Fruit fly (Drosophila melanogaster): ENCODE measurements around the gene CG11029.

Gene CG11029

dm6 chr2L:5724521-5725023, 21.4 kb upstream of the CG11029 start, which contains the start of gene CG11030 (continued):
- TF ChIP-seq CG10209 (GFP tag; optimal IDR thresholded peaks at IDR 0.05) (no peak), BEAF-32 (GFP tag; optimal IDR thresholded peaks at IDR 0.05) (peak; percentile 96), Sry-β (GFP tag; optimal IDR thresholded peaks at IDR 0.05) (no peak), Scr (GFP tag; IDR thresholded peaks at IDR 0.05; ENCODE audit: partially characterized antibody) (peak; percentile 99), CG3281 (GFP tag; optimal IDR thresholded peaks at IDR 0.05) (peak; percentile 3), unpg (GFP tag; optimal IDR thresholded peaks at IDR 0.05) (no peak), CG14965 (GFP tag; optimal IDR thresholded peaks at IDR 0.05; ENCODE audit: borderline replicate concordance) (no peak), slbo (GFP tag; IDR thresholded peaks at IDR 0.05) (peak; percentile 38; the same call in 1 of the 2 replicates), CG12942 (GFP tag; optimal IDR thresholded peaks at IDR 0.05) (no peak), Atf6 (GFP tag; IDR thresholded peaks at IDR 0.05) (0 out of 2 replicates have a peak, but pooled peaks have one; percentile 13), br (optimal IDR thresholded peaks at IDR 0.05) (no peak), vvl (GFP tag; IDR thresholded peaks at IDR 0.05) (peak; percentile 39; the same call in 1 of the 2 replicates), CG9817 (tag; optimal IDR thresholded peaks at IDR 0.05) (no peak), Ets65A (GFP tag) (no peak), CG15073 (GFP tag; optimal IDR thresholded peaks at IDR 0.05) (no peak), ac (GFP tag; optimal IDR thresholded peaks at IDR 0.05) (no peak), pzg (GFP tag; optimal IDR thresholded peaks at IDR 0.05) (peak; percentile 79), crc (GFP tag; optimal IDR thresholded peaks at IDR 0.05) (no peak), nmo (GFP tag; optimal IDR thresholded peaks at IDR 0.05) (peak; percentile 30), CG17385 (GFP tag; optimal IDR thresholded peaks at IDR 0.05) (no peak), ssp (GFP tag; IDR thresholded peaks at IDR 0.05) (no peak), nerfin-2 (GFP tag; IDR thresholded peaks at IDR 0.05; ENCODE audit: partially characterized antibody) (peak; percentile 98), tna (GFP tag; IDR thresholded peaks at IDR 0.05; ENCODE audit: partially characterized antibody) (peak; percentile 98), CG4707 (GFP tag; optimal IDR thresholded peaks at IDR 0.05) (no peak), CG2120 (GFP tag; optimal IDR thresholded peaks at IDR 0.05) (no peak), CG4282 (GFP tag; optimal IDR thresholded peaks at IDR 0.05) (peak; percentile 10), CG14860 (GFP tag; IDR thresholded peaks at IDR 0.05; ENCODE audit: partially characterized antibody) (peak; percentile 99), klu (GFP tag; IDR thresholded peaks at IDR 0.05) (no peak), Spps (tag; optimal IDR thresholded peaks at IDR 0.05) (no peak), trem (tag; optimal IDR thresholded peaks at IDR 0.05) (peak; percentile 27), CG15514 (GFP tag; optimal IDR thresholded peaks at IDR 0.05) (peak; percentile 65), CG15011 (GFP tag; optimal IDR thresholded peaks at IDR 0.05) (no peak), dm (GFP tag; optimal IDR thresholded peaks at IDR 0.05) (peak; percentile 86), CG13287 (GFP tag; IDR thresholded peaks at IDR 0.05; ENCODE audit: partially characterized antibody) (peak; percentile 99), caup (GFP tag; optimal IDR thresholded peaks at IDR 0.05; ENCODE audit: severe bottlenecking) (no peak), yki (optimal IDR thresholded peaks at IDR 0.05) (no peak), Oaz (GFP tag; IDR thresholded peaks at IDR 0.05) (no peak), inv (GFP tag; IDR thresholded peaks at IDR 0.05; ENCODE audit: partially characterized antibody) (peak; percentile 99), nom (GFP tag; optimal IDR thresholded peaks at IDR 0.05) (no peak), Lpt (GFP tag; optimal IDR thresholded peaks at IDR 0.05) (no peak), Elba2 (GFP tag; optimal IDR thresholded peaks at IDR 0.05) (peak; percentile 25), Rfx (GFP tag; IDR thresholded peaks at IDR 0.05) (peak; percentile 68), crp (GFP tag; optimal IDR thresholded peaks at IDR 0.05) (peak; percentile 27 to 87), vfl (GFP tag; optimal IDR thresholded peaks at IDR 0.05) (no peak), CG42726 (GFP tag; IDR thresholded peaks at IDR 0.05; ENCODE audit: partially characterized antibody) (peak; percentile 100), CG12299 (tag; optimal IDR thresholded peaks at IDR 0.05) (no peak), Tbp (GFP tag; optimal IDR thresholded peaks at IDR 0.05) (no peak), Pdp1 (GFP tag; optimal IDR thresholded peaks at IDR 0.05) (no peak), CG7987 (GFP tag; optimal IDR thresholded peaks at IDR 0.05) (no peak), CG9932 (GFP tag; IDR thresholded peaks at IDR 0.05) (peak; percentile 82)

All from whole organism, embryonic.